Worm (Caenorhabditis elegans): ENCODE results near the gene set-3.

Gene set-3

DNA sequence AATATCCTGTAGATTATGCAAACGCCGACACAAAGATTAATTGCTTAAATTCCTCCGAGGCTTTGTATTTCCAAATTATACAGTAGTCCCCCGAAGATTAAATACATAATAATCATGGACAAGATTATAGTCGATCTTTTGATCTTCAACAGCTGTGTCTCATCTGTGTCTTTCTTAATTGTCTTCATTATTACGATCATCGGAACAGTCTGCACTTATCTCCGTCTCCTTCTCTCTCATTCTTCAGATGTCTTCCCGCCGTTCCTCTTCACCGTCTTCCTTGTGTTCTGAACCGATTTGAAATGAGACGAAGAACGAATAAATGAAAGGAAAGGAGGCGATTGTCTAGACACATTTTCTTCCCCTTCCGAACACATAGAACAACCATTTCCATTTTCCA lies 33.3 kb downstream of the set-3 start:
- TF ChIP-seq aly-2 (tag; optimal IDR thresholded peaks at IDR 0.05) (no peak), nhr-48 (tag; optimal IDR thresholded peaks at IDR 0.05) (peak; percentile 59)

DNA sequence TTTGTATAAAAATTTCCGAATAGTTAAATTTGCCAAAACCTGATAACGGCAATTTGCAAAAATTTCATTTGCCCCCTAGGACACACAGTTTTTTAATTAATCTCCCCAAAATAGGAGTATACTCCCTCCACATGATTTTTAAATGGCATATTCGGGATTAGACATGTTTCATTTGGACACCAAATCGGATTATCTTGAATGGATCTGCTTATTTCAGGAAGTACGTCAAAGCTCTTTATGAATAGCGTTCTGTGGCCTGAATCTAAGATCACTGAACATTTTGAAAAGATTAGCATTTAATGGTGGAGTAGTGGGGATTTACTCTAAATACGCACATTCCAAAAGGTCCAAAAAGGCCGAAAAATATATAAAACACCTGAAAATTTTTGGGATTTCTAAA lies 35.8 kb downstream of the set-3 start:
- no peak for TF ChIP-seq daf-8 (GFP tag; IDR thresholded peaks at IDR 0.05)
- no peak for TF ChIP-seq aly-2 (tag; optimal IDR thresholded peaks at IDR 0.05)
- no peak for TF ChIP-seq ZK337.2 (GFP tag; IDR thresholded peaks at IDR 0.05)
- no peak for TF ChIP-seq zfp-2 (tag; optimal IDR thresholded peaks at IDR 0.05)
- TF ChIP-seq hmg-1.1 (GFP tag; IDR thresholded peaks at IDR 0.05), result no peak
- TF ChIP-seq duxl-1 (tag; optimal IDR thresholded peaks at IDR 0.05; ENCODE audit: poor library complexity), result no peak
- TF ChIP-seq hif-1 (tag; optimal IDR thresholded peaks at IDR 0.05), result no peak
- TF ChIP-seq ctbp-1 (GFP tag; IDR thresholded peaks at IDR 0.05), result no peak
- TF ChIP-seq tag-97 (GFP tag; IDR thresholded peaks at IDR 0.05), result no peak

DNA sequence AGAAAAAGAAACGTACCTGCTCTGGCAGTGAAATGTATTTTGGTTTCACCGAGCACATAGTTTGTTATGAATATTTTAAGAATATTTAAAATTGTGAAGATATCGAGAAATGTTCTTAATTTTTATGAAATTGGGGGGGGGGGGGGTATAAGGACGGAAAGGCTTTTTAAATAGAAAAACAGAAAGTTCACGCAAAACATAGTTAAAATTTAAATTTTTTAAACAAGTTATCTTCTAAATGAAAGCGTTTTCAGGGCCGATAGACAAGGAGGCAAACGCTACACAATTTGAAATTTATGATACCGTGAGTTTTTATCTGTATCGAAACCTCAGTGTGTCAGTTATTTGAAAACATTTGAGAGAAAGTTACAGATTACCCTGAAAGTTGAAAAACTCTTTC lies 38.6 kb downstream of the set-3 start, which contains the start of gene C15H7.4:
Gene C15H7.4, minus strand, starts transcription at position 101 of the 400 bp plus-strand sequence.
- no peak for TF ChIP-seq F44E2.7 (GFP tag; IDR thresholded peaks at IDR 0.05)
- TF ChIP-seq duxl-1 (tag; optimal IDR thresholded peaks at IDR 0.05; ENCODE audit: poor library complexity), result no peak
- no peak for TF ChIP-seq fos-1 (tag; optimal IDR thresholded peaks at IDR 0.05)
- TF ChIP-seq ama-1 (optimal IDR thresholded peaks at IDR 0.05), result no peak
- no peak for TF ChIP-seq daf-19 (GFP tag; conservative IDR thresholded peaks at IDR 0.05)

DNA sequence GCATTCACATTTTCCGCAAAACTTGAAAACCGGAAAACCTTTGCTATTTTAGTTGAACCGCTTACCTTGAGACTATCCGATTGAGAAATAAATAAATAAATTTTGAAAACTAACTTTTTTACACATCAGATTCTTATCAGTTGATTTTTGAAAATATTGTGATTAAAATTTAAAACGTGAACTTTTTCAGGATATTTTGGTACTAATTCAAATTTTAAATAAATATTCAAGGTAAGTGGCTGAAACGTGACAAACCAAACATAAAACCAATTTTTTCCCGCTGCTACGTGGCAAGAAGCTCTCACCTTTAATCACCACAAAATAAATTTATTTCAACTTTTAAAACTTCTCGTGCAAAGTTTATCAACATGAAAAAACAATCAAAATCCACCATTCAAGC lies 42.5 kb downstream of the set-3 start, which contains the start of gene C15H7.3:
Gene C15H7.3, minus strand, starts transcription at position 101 of the 400 bp plus-strand sequence.
- no peak for TF ChIP-seq ceh-32 (tag; optimal IDR thresholded peaks at IDR 0.05; ENCODE audit: poor library complexity)
- no peak for TF ChIP-seq saeg-2 (GFP tag; IDR thresholded peaks at IDR 0.05)
- no peak for TF ChIP-seq lir-3 (tag; optimal IDR thresholded peaks at IDR 0.05)
- TF ChIP-seq jun-1 (tag; optimal IDR thresholded peaks at IDR 0.05), result no peak
- no peak for TF ChIP-seq egl-27 (tag; optimal IDR thresholded peaks at IDR 0.05)
- TF ChIP-seq ztf-7 (tag; optimal IDR thresholded peaks at IDR 0.05), result no peak
- no peak for TF ChIP-seq rbr-2 (tag; optimal IDR thresholded peaks at IDR 0.05)
- TF ChIP-seq F49E8.2 (tag; optimal IDR thresholded peaks at IDR 0.05; ENCODE audit: borderline replicate concordance), result no peak
- no peak for TF ChIP-seq Y5F2A.4 (GFP tag; optimal IDR thresholded peaks at IDR 0.05)
- no peak for TF ChIP-seq dpl-1 (GFP tag; optimal IDR thresholded peaks at IDR 0.05)
- no peak for TF ChIP-seq aha-1 (tag)
- TF ChIP-seq Y48G9A.11 (GFP tag; IDR thresholded peaks at IDR 0.05), result no peak
- no peak for TF ChIP-seq daf-12 (tag; optimal IDR thresholded peaks at IDR 0.05)

DNA sequence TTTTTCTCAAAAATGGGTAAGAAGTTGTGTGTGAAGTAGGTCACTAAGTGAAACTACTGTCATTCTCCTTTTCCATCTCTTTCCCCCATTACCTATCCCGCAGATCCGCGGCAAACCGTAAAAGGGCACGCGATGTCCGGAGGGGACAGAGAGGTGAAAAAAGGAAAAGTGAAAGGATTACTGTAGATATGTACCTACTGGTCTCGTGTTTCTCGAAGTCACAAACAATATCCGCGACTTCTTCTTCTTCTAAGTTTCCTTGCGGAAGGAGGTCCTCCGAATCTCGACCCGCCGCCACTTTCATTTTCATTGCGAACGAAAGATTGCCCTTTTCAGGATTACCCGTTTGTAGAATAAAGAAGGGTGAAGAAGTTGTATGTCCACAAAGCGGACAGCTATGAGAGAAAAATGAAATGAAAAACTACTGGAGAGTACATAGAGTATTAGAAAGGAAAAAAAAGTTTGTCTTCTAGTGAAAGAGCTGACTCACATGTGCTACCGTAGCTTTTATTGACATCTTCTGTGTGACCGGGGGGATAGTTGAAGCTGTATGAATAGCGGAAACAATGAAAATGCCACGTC lies 47.8 kb downstream of the set-3 start:
- TF ChIP-seq daf-19 (GFP tag; conservative IDR thresholded peaks at IDR 0.05), result no peak
- no peak for TF ChIP-seq snpc-4 (tag; optimal IDR thresholded peaks at IDR 0.05)
- TF ChIP-seq ctbp-1 (GFP tag; IDR thresholded peaks at IDR 0.05), result no peak
- peak; percentile 21 for TF ChIP-seq hlh-11 (tag; optimal IDR thresholded peaks at IDR 0.05)
- peak in 1 of 2 experiments; percentile 19 for TF ChIP-seq mdl-1 (tag; optimal IDR thresholded peaks at IDR 0.05)
- TF ChIP-seq aha-1 (tag), result peak; percentile 23
- TF ChIP-seq unc-62 (GFP tag; optimal IDR thresholded peaks at IDR 0.05 in 1 of 2), result peak in 1 of 2 experiments; percentile 93
- no peak for TF ChIP-seq unc-62 (tag; optimal IDR thresholded peaks at IDR 0.05)
- TF ChIP-seq mxl-3 (GFP tag; optimal IDR thresholded peaks at IDR 0.05), result peak; percentile 34
- TF ChIP-seq nhr-28 (tag; optimal IDR thresholded peaks at IDR 0.05), result peak; percentile 53
- TF ChIP-seq hlh-30 (tag; optimal IDR thresholded peaks at IDR 0.05; ENCODE audit: insufficient read depth), result peak; percentile 43
- TF ChIP-seq lsy-2 (tag; optimal IDR thresholded peaks at IDR 0.05), result no peak
